Worm (Caenorhabditis elegans) whole organism, early embryonic: ENCODE data around the gene Y23B4A.1.

Experiments
- B0310.2 ChIP-seq: sonication (generic microtip); optimal IDR thresholded peaks from 2 replicates; lab custom pipeline; 2016; ENCODE audit warnings: mild to moderate bottlenecking, missing genetic modification characterization, missing compliant biosample characterization
- aly-1 ChIP-seq: sonication (generic microtip); optimal IDR thresholded peaks from 2 replicates; lab custom pipeline; 2016; ENCODE audit warnings: missing genetic modification characterization, missing compliant biosample characterization
- ama-1 ChIP-seq: fragments of 150-350 bp; optimal IDR thresholded peaks from 2 replicates; lab custom pipeline; 2014
- ceh-13 ChIP-seq: fragments of 200-800 bp; sonication (Bioruptor generic); optimal IDR thresholded peaks from 2 replicates; lab custom pipeline; 2018; ENCODE audit warnings: mild to moderate bottlenecking, missing genetic modification characterization, missing compliant biosample characterization
- ets-7 ChIP-seq: sonication (generic microtip); optimal IDR thresholded peaks from 2 replicates; lab custom pipeline; 2016; ENCODE audit warnings: missing genotype, missing genetic modification characterization, missing compliant biosample characterization
- flt-1 ChIP-seq: fragments of 200-800 bp; sonication (Bioruptor generic); IDR thresholded peaks from 2 replicates; pipeline ENCODE4 v1.3.6; 2022; ENCODE audit warnings: missing genetic modification characterization, missing compliant biosample characterization
- hmg-4 ChIP-seq: fragments of 200-800 bp; sonication (Bioruptor generic); optimal IDR thresholded peaks from 2 replicates; lab custom pipeline; 2018; ENCODE audit warnings: mild to moderate bottlenecking, missing genetic modification characterization, missing compliant biosample characterization
- hnd-1 ChIP-seq: sonication (generic microtip); optimal IDR thresholded peaks from 2 replicates; lab custom pipeline; 2016; ENCODE audit warnings: missing genetic modification characterization, missing compliant biosample characterization
- pes-1 ChIP-seq: fragments of 200-800 bp; sonication (Bioruptor generic); IDR thresholded peaks from 2 replicates; pipeline ENCODE4 v1.3.6; 2022; ENCODE audit warnings: missing genetic modification reagents, missing genetic modification characterization, missing compliant biosample characterization
- scrt-1 ChIP-seq: fragments of 200-800 bp; sonication (Bioruptor generic); IDR thresholded peaks from 2 replicates; pipeline ENCODE4 v1.3.6; 2022; ENCODE audit warnings: missing genetic modification characterization, missing compliant biosample characterization
- sea-1 ChIP-seq: fragments of 200-800 bp; sonication (Bioruptor generic); conservative IDR thresholded peaks from 2 replicates; pipeline ENCODE4 v1.3.6; 2022; ENCODE audit warnings: missing genetic modification characterization, missing compliant biosample characterization
- tbx-11 ChIP-seq: fragments of 200-800 bp; sonication (Bioruptor generic); IDR thresholded peaks from 2 replicates; pipeline ENCODE4 v1.3.6; 2022; ENCODE audit warnings: missing genetic modification characterization, missing compliant biosample characterization
- tbx-37 ChIP-seq: fragments of 200-800 bp; sonication (Bioruptor generic); conservative IDR thresholded peaks from 2 replicates; pipeline ENCODE4 v1.3.6; 2022; ENCODE audit warnings: missing genetic modification reagents, missing genetic modification characterization, missing compliant biosample characterization
- tra-4 ChIP-seq: sonication (generic microtip); optimal IDR thresholded peaks from 2 replicates; lab custom pipeline; 2017; ENCODE audit warnings: missing genetic modification characterization, missing compliant biosample characterization

- TF ChIP-seq scrt-1 (GFP tag; lab: Robert Waterston, UW) (no peak), sea-1 (GFP tag; lab: Robert Waterston, UW) (no peak), ets-7 (tag; lab: Kevin White, UChicago) (no peak), ceh-13 (GFP tag; lab: Kevin White, UChicago) (no peak), ama-1 (lab: Kevin White, UChicago) (no peak), B0310.2 (tag; lab: Kevin White, UChicago) (no peak), aly-1 (no peak), hmg-4 (GFP tag; lab: Kevin White, UChicago) (no peak), tbx-37 (GFP tag; lab: Robert Waterston, UW) (no peak), hnd-1 (tag; lab: Kevin White, UChicago) (no peak), flt-1 (GFP tag; lab: Robert Waterston, UW) (no peak), tbx-11 (GFP tag; lab: Robert Waterston, UW) (no peak), tra-4 (no peak), pes-1 (no peak)
Measured at ce11 chrX:5942171-5942570, 25.0 kb upstream of the Y23B4A.1 start.
